Fruit fly (Drosophila melanogaster): Measurements from ENCODE around the gene AhcyL2.

- TF ChIP-seq Myc (optimal IDR thresholded peaks at IDR 0.05) (no peak), ttk (optimal IDR thresholded peaks at IDR 0.05) (no peak), h (optimal IDR thresholded peaks at IDR 0.05) (no peak)
These were observed 6.0 kb upstream of the AhcyL2 start for dm6 chr3R:16987924-16988298.

All from Kc167 (cell line).